Worm (Caenorhabditis elegans) whole organism, young adult: Measurements from ENCODE around the gene fbxa-26.

Experiments
- B0019.2 ChIP-seq: fragments of 200-800 bp; sonication (Bioruptor generic); conservative IDR thresholded peaks from 2 replicates; pipeline ENCODE4 v1.3.6; 2022; ENCODE audit warnings: missing genetic modification reagents, missing genetic modification characterization, missing compliant biosample characterization
- B0261.1 ChIP-seq: sonication (generic microtip); optimal IDR thresholded peaks from 2 replicates; lab custom pipeline; 2016; ENCODE audit warnings: mild to moderate bottlenecking, missing genetic modification characterization, moderate library complexity, missing compliant biosample characterization
- F23B12.7 ChIP-seq: sonication (generic microtip); optimal IDR thresholded peaks from 2 replicates; lab custom pipeline; 2017; ENCODE audit warnings: missing genetic modification characterization, mild to moderate bottlenecking, missing compliant biosample characterization, antibody characterized with exemption, moderate library complexity; ENCODE audit not compliant: insufficient read depth
- F39B2.1 ChIP-seq: fragments of 200-800 bp; sonication (Bioruptor generic); IDR thresholded peaks from 2 replicates; pipeline ENCODE4 v1.3.6; 2022; ENCODE audit warnings: missing genetic modification reagents, missing genetic modification characterization, missing compliant biosample characterization
- F55B11.4 ChIP-seq: sonication (generic microtip); optimal IDR thresholded peaks from 2 replicates; lab custom pipeline; 2016; ENCODE audit warnings: missing compliant biosample characterization, missing genetic modification characterization, borderline replicate concordance; ENCODE audit not compliant: insufficient read depth
- T26A5.8 ChIP-seq: sonication (generic microtip); optimal IDR thresholded peaks from 2 replicates; lab custom pipeline; 2016; ENCODE audit warnings: missing genetic modification characterization, missing compliant biosample characterization
- Y56A3A.18 ChIP-seq: fragments of 200-800 bp; sonication (Bioruptor generic); IDR thresholded peaks from 2 replicates; pipeline ENCODE4 v1.3.6; 2022; ENCODE audit warnings: missing genetic modification reagents, missing genetic modification characterization, missing compliant biosample characterization
- akir-1 ChIP-seq: fragments of 200-800 bp; sonication (Bioruptor generic); optimal IDR thresholded peaks from 2 replicates; lab custom pipeline; 2018; ENCODE audit warnings: mild to moderate bottlenecking, missing genetic modification characterization, moderate library complexity, missing compliant biosample characterization
- attf-5 ChIP-seq: fragments of 200-800 bp; sonication (Bioruptor generic); optimal IDR thresholded peaks from 2 replicates; lab custom pipeline; 2018; ENCODE audit warnings: mild to moderate bottlenecking, missing genetic modification characterization, missing compliant biosample characterization
- attf-6 ChIP-seq: fragments of 200-800 bp; sonication (Bioruptor generic); IDR thresholded peaks from 2 replicates; pipeline ENCODE4 v1.3.6; 2022; ENCODE audit warnings: missing genetic modification reagents, missing genetic modification characterization, missing compliant biosample characterization
- cebp-1 ChIP-seq, 2 experiments: fragments of 200-800 bp in 1 of 2; sonication (Bioruptor generic) in 1 of 2; sonication (generic microtip) in 1 of 2; IDR thresholded peaks in 1 of 2; optimal IDR thresholded peaks in 1 of 2; 2 replicates each; pipeline versions ENCODE4 v1.3.6 to Lab custom; 2017 to 2022; ENCODE audit warnings: missing compliant biosample characterization in 2 of 2, missing genetic modification characterization in 2 of 2, mild to moderate bottlenecking in 1 of 2, missing genetic modification reagents in 1 of 2, moderate library complexity in 1 of 2
- ceh-27 ChIP-seq: fragments of 200-800 bp; sonication (Bioruptor generic); optimal IDR thresholded peaks from 2 replicates; lab custom pipeline; 2018; ENCODE audit warnings: mild to moderate bottlenecking, missing genetic modification characterization, moderate library complexity, missing compliant biosample characterization
- chd-7 ChIP-seq: sonication (generic microtip); optimal IDR thresholded peaks from 2 replicates; lab custom pipeline; 2016; ENCODE audit warnings: mild to moderate bottlenecking, missing genetic modification characterization, moderate library complexity, missing compliant biosample characterization
- die-1 ChIP-seq: sonication (generic microtip); optimal IDR thresholded peaks from 2 replicates; lab custom pipeline; 2016; ENCODE audit warnings: missing genotype, mild to moderate bottlenecking, missing genetic modification characterization, missing compliant biosample characterization
- dox-1 ChIP-seq: fragments of 200-800 bp; sonication (Bioruptor generic); IDR thresholded peaks from 2 replicates; pipeline ENCODE4 v1.3.6; 2022; ENCODE audit warnings: missing genetic modification reagents, missing genetic modification characterization, missing compliant biosample characterization
- dpff-1 ChIP-seq: sonication (generic microtip); optimal IDR thresholded peaks from 2 replicates; lab custom pipeline; 2017; ENCODE audit warnings: mild to moderate bottlenecking, missing genetic modification characterization, missing compliant biosample characterization
- dpl-1 ChIP-seq: fragments of 150-350 bp; optimal IDR thresholded peaks from 2 replicates; lab custom pipeline; 2014; ENCODE audit warnings: missing biosample characterization, missing genetic modification reagents, missing genetic modification characterization
- hmg-1.2 ChIP-seq: fragments of 200-800 bp; sonication (Bioruptor generic); IDR thresholded peaks from 2 replicates; pipeline ENCODE4 v1.3.6; 2022; ENCODE audit warnings: missing genetic modification reagents, missing genetic modification characterization, missing compliant biosample characterization
- let-526 ChIP-seq: fragments of 200-800 bp; sonication (Bioruptor generic); IDR thresholded peaks from 2 replicates; pipeline ENCODE4 v1.3.6; 2022; ENCODE audit warnings: missing genetic modification reagents, missing genetic modification characterization, missing compliant biosample characterization
- lin-54 ChIP-seq: fragments of 200-800 bp; sonication (Bioruptor generic); optimal IDR thresholded peaks from 2 replicates; lab custom pipeline; 2018; ENCODE audit warnings: mild to moderate bottlenecking, missing genetic modification characterization, missing compliant biosample characterization
- madf-3 ChIP-seq: fragments of 200-800 bp; sonication (Bioruptor generic); IDR thresholded peaks from 2 replicates; pipeline ENCODE4 v1.3.6; 2022; ENCODE audit warnings: missing genetic modification reagents, missing genetic modification characterization, missing compliant biosample characterization
- madf-6 ChIP-seq: fragments of 200-800 bp; sonication (Bioruptor generic); IDR thresholded peaks from 2 replicates; pipeline ENCODE4 v1.3.6; 2022; ENCODE audit warnings: missing genetic modification reagents, missing genetic modification characterization, missing compliant biosample characterization
- madf-8 ChIP-seq: fragments of 200-800 bp; sonication (Bioruptor generic); conservative IDR thresholded peaks from 2 replicates; pipeline ENCODE4 v1.3.6; 2022; ENCODE audit warnings: missing genetic modification reagents, missing genetic modification characterization, missing compliant biosample characterization
- nfyb-1 ChIP-seq: fragments of 200-800 bp; sonication (Bioruptor generic); IDR thresholded peaks from 2 replicates; pipeline ENCODE4 v1.3.6; 2022; ENCODE audit warnings: missing genetic modification reagents, missing genetic modification characterization, missing compliant biosample characterization
- nhr-80 ChIP-seq: sonication (generic microtip); optimal IDR thresholded peaks from 2 replicates; lab custom pipeline; 2016; ENCODE audit warnings: missing genetic modification characterization, missing compliant biosample characterization
- nhr-90 ChIP-seq: sonication (generic microtip); optimal IDR thresholded peaks from 2 replicates; lab custom pipeline; 2016; ENCODE audit warnings: missing genotype, mild to moderate bottlenecking, missing genetic modification characterization, missing compliant biosample characterization
- pha-4 ChIP-seq: fragments of 150-350 bp; sonication (generic microtip); optimal IDR thresholded peaks from 2 replicates; lab custom pipeline; 2014; ENCODE audit warnings: missing biosample characterization, missing genetic modification reagents, missing genetic modification characterization
- somi-1 ChIP-seq: fragments of 200-800 bp; sonication (Bioruptor generic); optimal IDR thresholded peaks from 2 replicates; lab custom pipeline; 2018; ENCODE audit warnings: mild to moderate bottlenecking, missing genetic modification characterization, missing compliant biosample characterization
- sptf-2 ChIP-seq: fragments of 200-800 bp; sonication (Bioruptor generic); optimal IDR thresholded peaks from 2 replicates; lab custom pipeline; 2018; ENCODE audit warnings: mild to moderate bottlenecking, missing genetic modification characterization, missing compliant biosample characterization
- unc-130 ChIP-seq: sonication (generic microtip); optimal IDR thresholded peaks from 2 replicates; lab custom pipeline; 2016; ENCODE audit warnings: missing genetic modification reagents, missing genetic modification characterization, missing compliant biosample characterization
- xnd-1 ChIP-seq: sonication (generic microtip); optimal IDR thresholded peaks from 2 replicates; lab custom pipeline; 2016; ENCODE audit warnings: missing genotype, missing genetic modification reagents, missing genetic modification characterization, missing compliant biosample characterization
- ztf-18 ChIP-seq: sonication (generic microtip); optimal IDR thresholded peaks from 2 replicates; lab custom pipeline; 2016; ENCODE audit warnings: missing genotype, mild to moderate bottlenecking, missing genetic modification characterization, missing compliant biosample characterization
- ztf-22 ChIP-seq: fragments of 200-800 bp; sonication (Bioruptor generic); optimal IDR thresholded peaks from 2 replicates; lab custom pipeline; 2018; ENCODE audit warnings: mild to moderate bottlenecking, missing genetic modification characterization, moderate library complexity, missing compliant biosample characterization
- ztf-28 ChIP-seq: fragments of 200-800 bp; sonication (Bioruptor generic); IDR thresholded peaks from 2 replicates; pipeline ENCODE4 v1.3.6; 2022; ENCODE audit warnings: missing genetic modification reagents, missing genetic modification characterization, missing compliant biosample characterization
- ztf-6 ChIP-seq: fragments of 200-800 bp; sonication (Bioruptor generic); IDR thresholded peaks from 2 replicates; pipeline ENCODE4 v1.3.6; 2022; ENCODE audit warnings: missing genetic modification reagents, missing genetic modification characterization, missing compliant biosample characterization

Gene fbxa-26

ce11 chrIII:1308209-1308608 lies 34.1 kb downstream of the fbxa-26 start, which contains the start of gene fbxa-79:
fbxa-79 (minus strand) TSS chrIII:1308294.
- TF ChIP-seq cebp-1 (GFP tag; IDR thresholded peaks at IDR 0.05; lab: Robert Waterston, UW) (peak; percentile 91), cebp-1 (tag; optimal IDR thresholded peaks at IDR 0.05; lab: Kevin White, UChicago) (peak; percentile 93), sptf-2 (GFP tag; lab: Kevin White, UChicago) (no peak), nhr-80 (tag; lab: Kevin White, UChicago) (peak; percentile 36), madf-8 (GFP tag; lab: Robert Waterston, UW) (no peak), dox-1 (no peak), F55B11.4 (no peak), B0019.2 (no peak), dpff-1 (tag; lab: Kevin White, UChicago) (no peak), B0261.1 (no peak), nhr-90 (tag; lab: Kevin White, UChicago) (no peak), F23B12.7 (tag; lab: Kevin White, UChicago) (no peak), attf-6 (GFP tag; lab: Robert Waterston, UW) (no peak), akir-1 (no peak), ceh-27 (no peak), die-1 (tag; lab: Kevin White, UChicago) (no peak), madf-3 (GFP tag; lab: Robert Waterston, UW) (no peak)

ce11 chrIII:1307333-1307732 lies 35.0 kb downstream of the fbxa-26 start:
- TF ChIP-seq unc-130 (GFP tag; lab: Kevin White, UChicago) (no peak), hmg-1.2 (GFP tag; lab: Robert Waterston, UW) (peak; percentile 84), madf-6 (GFP tag; lab: Robert Waterston, UW) (no peak), somi-1 (GFP tag; lab: Kevin White, UChicago) (no peak)

ce11 chrIII:1303414-1303813 lies 38.9 kb downstream of the fbxa-26 start, which contains the start of gene fbxa-75:
fbxa-75 (plus strand) TSS chrIII:1303714.
- no peak for TF ChIP-seq T26A5.8 (tag; lab: Kevin White, UChicago)
- no peak for TF ChIP-seq madf-6 (GFP tag; lab: Robert Waterston, UW)

ce11 chrIII:1297604-1298003 lies 44.7 kb downstream of the fbxa-26 start, which contains the start of gene fbxa-28:
fbxa-28 (plus strand) TSS chrIII:1297904.
- TF ChIP-seq F39B2.1 (GFP tag; lab: Robert Waterston, UW) (no peak), ztf-6 (no peak)
- TF ChIP-seq, all 124 proteins: peak for 0

ce11 chrIII:1295149-1295716 lies 47.1 kb downstream of the fbxa-26 start, which contains the start of gene fbxa-35:
fbxa-35 (plus strand) TSS chrIII:1295666.
- TF ChIP-seq die-1 (tag; lab: Kevin White, UChicago) (no peak), pha-4 (tag; lab: Kevin White, UChicago) (no peak), nhr-80 (tag; lab: Kevin White, UChicago) (peak; percentile 13)

- TF ChIP-seq nhr-80 (tag; lab: Kevin White, UChicago) (no peak), F55B11.4 (no peak), T26A5.8 (tag; lab: Kevin White, UChicago) (no peak), madf-6 (GFP tag; lab: Robert Waterston, UW) (no peak), ztf-22 (GFP tag; lab: Kevin White, UChicago) (no peak), dpl-1 (GFP tag; lab: Kevin White, UChicago) (no peak), nfyb-1 (GFP tag; lab: Robert Waterston, UW) (no peak), ztf-28 (GFP tag; lab: Robert Waterston, UW) (no peak), xnd-1 (tag; lab: Kevin White, UChicago) (no peak), ztf-6 (no peak), lin-54 (no peak), let-526 (no peak), ztf-18 (tag; lab: Kevin White, UChicago) (no peak), Y56A3A.18 (no peak), chd-7 (tag; lab: Kevin White, UChicago) (no peak), attf-5 (GFP tag; lab: Kevin White, UChicago) (no peak)
Measured at ce11 chrIII:1293135-1293534, 49.2 kb downstream of the fbxa-26 start, which contains the start of gene fbxa-36. fbxa-36 (minus strand) TSS chrIII:1293235.
